Worm (Caenorhabditis elegans) whole organism, midembryonic: Measurements from ENCODE around the gene top-3.

Experiments used
- flt-1 ChIP-seq: fragments of 200-800 bp; sonication (Bioruptor generic); IDR thresholded peaks from 2 replicates; pipeline ENCODE4 v1.3.6; 2022; ENCODE audit warnings: missing genetic modification characterization, missing compliant biosample characterization
- klf-2 ChIP-seq: fragments of 200-800 bp; sonication (Bioruptor generic); conservative IDR thresholded peaks from 2 replicates; pipeline ENCODE4 v1.3.6; 2022; ENCODE audit warnings: missing genetic modification reagents, missing genetic modification characterization, missing compliant biosample characterization
- ref-1 ChIP-seq: fragments of 200-800 bp; sonication (Bioruptor generic); conservative IDR thresholded peaks from 2 replicates; pipeline ENCODE4 v1.3.6; 2022; ENCODE audit warnings: missing genetic modification reagents, missing genetic modification characterization, missing compliant biosample characterization
- tab-1 ChIP-seq: fragments of 200-800 bp; sonication (Bioruptor generic); IDR thresholded peaks from 2 replicates; pipeline ENCODE4 v1.3.6; 2022; ENCODE audit warnings: missing genetic modification characterization, missing compliant biosample characterization
- ztf-23 ChIP-seq: fragments of 200-800 bp; sonication (Bioruptor generic); IDR thresholded peaks from 2 replicates; pipeline ENCODE4 v1.3.6; 2022; ENCODE audit warnings: missing genetic modification reagents, missing genetic modification characterization, missing compliant biosample characterization
- ztf-29 ChIP-seq: fragments of 200-800 bp; sonication (Bioruptor generic); IDR thresholded peaks from 2 replicates; pipeline ENCODE4 v1.3.6; 2022; ENCODE audit warnings: missing genetic modification reagents, missing genetic modification characterization, missing compliant biosample characterization

ce11 chrIII:11908660-11909059 is 51.3 kb downstream of the top-3 start, which contains the start of gene fbxb-24:
- TF ChIP-seq tab-1 (GFP tag; lab: Robert Waterston, UW) (no peak), flt-1 (GFP tag; lab: Robert Waterston, UW) (no peak), ztf-29 (GFP tag; lab: Robert Waterston, UW) (no peak), klf-2 (no peak), ref-1 (GFP tag; lab: Robert Waterston, UW) (no peak), ztf-23 (GFP tag; lab: Robert Waterston, UW) (no peak)
